Worm (Caenorhabditis elegans) whole organism, L3 larva: ENCODE results near the gene F46G11.4.

Experiments
- fos-1 ChIP-seq: fragments of 150-350 bp; optimal IDR thresholded peaks from 2 replicates; lab custom pipeline; 2014; ENCODE audit warnings: missing biosample characterization, missing genetic modification characterization
- nhr-12 ChIP-seq: fragments of 150-350 bp; optimal IDR thresholded peaks from 2 replicates; lab custom pipeline; 2014; ENCODE audit warnings: missing biosample characterization, missing genetic modification characterization
- nhr-237 ChIP-seq: fragments of 150-350 bp; optimal IDR thresholded peaks from 2 replicates; lab custom pipeline; 2014; ENCODE audit warnings: missing biosample characterization, missing genetic modification characterization
- nhr-28 ChIP-seq: fragments of 150-350 bp; optimal IDR thresholded peaks from 2 replicates; lab custom pipeline; 2014; ENCODE audit warnings: missing biosample characterization, missing genetic modification characterization
- sea-2 ChIP-seq: fragments of 150-350 bp; sonication (generic microtip); optimal IDR thresholded peaks from 4 replicates; lab custom pipeline; 2014; ENCODE audit warnings: missing biosample characterization, missing genetic modification reagents, missing genetic modification characterization
- skn-1 ChIP-seq: fragments of 150-350 bp; optimal IDR thresholded peaks from 2 replicates; lab custom pipeline; 2014; ENCODE audit warnings: missing biosample characterization, missing genetic modification characterization
- tbx-2 ChIP-seq: sonication (generic microtip); optimal IDR thresholded peaks from 2 replicates; lab custom pipeline; 2016; ENCODE audit warnings: mild to moderate bottlenecking, missing genetic modification characterization, missing compliant biosample characterization
- unc-39 ChIP-seq: sonication (generic microtip); optimal IDR thresholded peaks from 4 replicates; lab custom pipeline; 2017; ENCODE audit warnings: missing biosample characterization, missing genetic modification characterization
- unc-62 ChIP-seq: fragments of 150-350 bp; sonication (generic microtip); optimal IDR thresholded peaks from 4 replicates; lab custom pipeline; 2014; ENCODE audit warnings: missing biosample characterization, missing genetic modification reagents, missing genetic modification characterization
- zag-1 ChIP-seq: fragments of 150-350 bp; optimal IDR thresholded peaks from 2 replicates; lab custom pipeline; 2014; ENCODE audit warnings: missing biosample characterization, missing genetic modification characterization

ce11 chrX:5836527-5836926 is 37.9 kb upstream of the F46G11.4 start:
- TF ChIP-seq unc-62 (GFP tag; lab: Kevin White, UChicago) (no peak), nhr-237 (no peak), nhr-12 (tag; lab: Kevin White, UChicago) (no peak), nhr-28 (tag; lab: Kevin White, UChicago) (no peak), tbx-2 (tag; lab: Kevin White, UChicago) (no peak), sea-2 (GFP tag; lab: Kevin White, UChicago) (no peak), fos-1 (tag; lab: Kevin White, UChicago) (no peak), zag-1 (tag; lab: Kevin White, UChicago) (no peak), unc-39 (tag; lab: Kevin White, UChicago) (no peak), skn-1 (tag; lab: Kevin White, UChicago) (no peak)
